In genomic region chrX:2292410-2292809, dm6 we compare ENCODE assay signal across 2 fruit fly cellular contexts.
TF ChIP-seq lines count a peak whose summit lies in the region.

No protein-coding gene starts in this region.

- TF ChIP-seq CTCF in whole organism, embryonic (GFP tag; optimal IDR thresholded peaks at IDR 0.05; lab: Kevin White, UChicago) = no peak

TF ChIP-seq in whole organism, embryonic, 481 proteins besides CTCF, POLR2A, EP300 and RAD21:
- no peak for TF ChIP-seq CG17385 (GFP tag; optimal IDR thresholded peaks at IDR 0.05; lab: Kevin White, UChicago)
- 0 out of 2 replicates have a peak, but pooled peaks have one; percentile 12 for TF ChIP-seq chm (GFP tag; IDR thresholded peaks at IDR 0.05; lab: Robert Waterston, UW)
- peak; percentile 17 for TF ChIP-seq cg (GFP tag; optimal IDR thresholded peaks at IDR 0.05; lab: Kevin White, UChicago)
- TF ChIP-seq Adf1 (GFP tag; IDR thresholded peaks at IDR 0.05; lab: Robert Waterston, UW) = no peak
- TF ChIP-seq hb (GFP tag; IDR thresholded peaks at IDR 0.05; lab: Robert Waterston, UW; ENCODE audit: partially characterized antibody) = no peak
- TF ChIP-seq crol (GFP tag; IDR thresholded peaks at IDR 0.05; lab: Robert Waterston, UW) = peak; percentile 56
- TF ChIP-seq gcm2 (GFP tag; optimal IDR thresholded peaks at IDR 0.05; lab: Kevin White, UChicago) = no peak
- peak; percentile 47 for TF ChIP-seq CG5180 (GFP tag; optimal IDR thresholded peaks at IDR 0.05; lab: Kevin White, UChicago)
- TF ChIP-seq CG4360 (GFP tag; IDR thresholded peaks at IDR 0.05; lab: Robert Waterston, UW) = peak; percentile 81

TF ChIP-seq in whole organism, pupa, 21 proteins besides CTCF, POLR2A, EP300 and RAD21:
- TF ChIP-seq EcR (GFP tag; optimal IDR thresholded peaks at IDR 0.05; lab: Kevin White, UChicago) (peak; percentile 71), Snoo (tag; optimal IDR thresholded peaks at IDR 0.05; lab: Kevin White, UChicago) (no peak), Ets98B (GFP tag; IDR thresholded peaks at IDR 0.05; lab: Robert Waterston, UW) (no peak), CG4496 (GFP tag; IDR thresholded peaks at IDR 0.05; lab: Robert Waterston, UW) (no peak), CG17806 (tag; optimal IDR thresholded peaks at IDR 0.05; lab: Kevin White, UChicago) (no peak), CG13204 (GFP tag; optimal IDR thresholded peaks at IDR 0.05; lab: Kevin White, UChicago) (peak; percentile 42)
